Fruit fly (Drosophila melanogaster) whole organism, embryonic: ENCODE measurements around the gene CG42340.

Source experiments
- Awh ChIP-seq: fragments of 200-800 bp; sonication (Bioruptor generic); IDR thresholded peaks from 2 replicates; pipeline ENCODE4, ENCODE4 v1.3.6; 2022; ENCODE audit warnings: missing biosample characterization, missing genetic modification characterization
- CG11696 ChIP-seq: fragments of 200-800 bp; sonication (Bioruptor generic); IDR thresholded peaks from 2 replicates; pipeline ENCODE4 v1.3.6; 2022; ENCODE audit warnings: missing biosample characterization, missing genetic modification characterization
- CG12104 ChIP-seq: fragments of 200-800 bp; sonication (Bioruptor generic); optimal IDR thresholded peaks from 3 replicates; lab custom pipeline; 2016; ENCODE audit warnings: missing biosample characterization, missing genetic modification characterization
- CG12219 ChIP-seq: fragments of 200-800 bp; sonication (Bioruptor generic); optimal IDR thresholded peaks from 3 replicates; lab custom pipeline; 2018; ENCODE audit warnings: missing biosample characterization, mild to moderate bottlenecking, missing genetic modification characterization
- CG12391 ChIP-seq: fragments of 200-800 bp; sonication (Bioruptor generic); optimal IDR thresholded peaks from 3 replicates; lab custom pipeline; 2018; ENCODE audit warnings: missing biosample characterization, mild to moderate bottlenecking, missing genetic modification characterization, moderate library complexity
- CG13894 ChIP-seq: fragments of 200-800 bp; sonication (Bioruptor generic); optimal IDR thresholded peaks from 3 replicates; lab custom pipeline; 2018; ENCODE audit warnings: missing biosample characterization, mild to moderate bottlenecking, missing genetic modification characterization, moderate library complexity
- CG15696 ChIP-seq: fragments of 200-800 bp; sonication (Bioruptor generic); optimal IDR thresholded peaks from 2 replicates; lab custom pipeline; 2019; ENCODE audit warnings: missing biosample characterization, mild to moderate bottlenecking, missing genetic modification characterization, moderate library complexity
- CG16815 ChIP-seq: fragments of 200-800 bp; sonication (Bioruptor generic); optimal IDR thresholded peaks from 3 replicates; lab custom pipeline; 2017; ENCODE audit warnings: missing biosample characterization, mild to moderate bottlenecking, missing genetic modification characterization
- CG2889 ChIP-seq: fragments of 200-800 bp; sonication (Bioruptor generic); IDR thresholded peaks from 3 replicates; pipeline ENCODE4 v1.3.6; 2022; ENCODE audit warnings: missing biosample characterization, missing genetic modification characterization
- CG32767 ChIP-seq: fragments of 200-800 bp; sonication (Bioruptor generic); IDR thresholded peaks from 2 replicates; pipeline ENCODE4 v1.3.6; 2022; ENCODE audit warnings: missing biosample characterization, missing genetic modification characterization
- CG34422 ChIP-seq: fragments of 200-800 bp; sonication (Bioruptor generic); IDR thresholded peaks from 3 replicates; pipeline ENCODE4 v1.3.6; 2022; ENCODE audit warnings: missing biosample characterization, missing genetic modification characterization
- CG5953 ChIP-seq: fragments of 200-800 bp; sonication (Bioruptor generic); IDR thresholded peaks from 2 replicates; pipeline ENCODE4 v1.3.6; 2022; ENCODE audit warnings: missing biosample characterization, missing genetic modification characterization
- CG6272 ChIP-seq: fragments of 200-800 bp; sonication (Bioruptor generic); IDR thresholded peaks from 2 replicates; pipeline ENCODE4 v1.3.6; 2022; ENCODE audit warnings: missing biosample characterization, missing genetic modification characterization
- CG6654 ChIP-seq: fragments of 200-800 bp; sonication (Bioruptor generic); optimal IDR thresholded peaks from 2 replicates; lab custom pipeline; 2017; ENCODE audit warnings: missing biosample characterization, mild to moderate bottlenecking, missing genetic modification characterization
- CG7372 ChIP-seq: fragments of 200-800 bp; sonication (Bioruptor generic); IDR thresholded peaks from 2 replicates; pipeline ENCODE4 v1.3.6; 2022; ENCODE audit warnings: missing biosample characterization, missing genetic modification characterization
- CG8281 ChIP-seq: fragments of 200-800 bp; sonication (Bioruptor generic); optimal IDR thresholded peaks from 2 replicates; lab custom pipeline; 2018; ENCODE audit warnings: missing biosample characterization, mild to moderate bottlenecking, missing genetic modification characterization, moderate library complexity
- CG8924 ChIP-seq: fragments of 200-800 bp; optimal IDR thresholded peaks from 3 replicates; lab custom pipeline; 2019; ENCODE audit warnings: missing biosample characterization, mild to moderate bottlenecking, missing genetic modification characterization, moderate library complexity
- CG9797 ChIP-seq: fragments of 200-800 bp; sonication (Bioruptor generic); optimal IDR thresholded peaks from 3 replicates; lab custom pipeline; 2018; ENCODE audit warnings: missing biosample characterization, mild to moderate bottlenecking, missing genetic modification characterization
- CG9932 ChIP-seq: fragments of 200-800 bp; sonication (Bioruptor generic); IDR thresholded peaks from 2 replicates; pipeline ENCODE4 v1.3.6; 2022; ENCODE audit warnings: missing biosample characterization, missing genetic modification characterization
- Dp ChIP-seq: fragments of 200-800 bp; sonication (Bioruptor generic); optimal IDR thresholded peaks from 2 replicates; lab custom pipeline; 2018; ENCODE audit warnings: missing biosample characterization, mild to moderate bottlenecking, missing genetic modification characterization, moderate library complexity
- E2f1 ChIP-seq: fragments of 200-800 bp; sonication (Bioruptor generic); IDR thresholded peaks from 2 replicates; pipeline ENCODE4 v1.3.6; 2022; ENCODE audit warnings: missing biosample characterization, missing genetic modification characterization
- Fer3 ChIP-seq: fragments of 200-800 bp; sonication (Bioruptor generic); optimal IDR thresholded peaks from 2 replicates; lab custom pipeline; 2018; ENCODE audit warnings: missing biosample characterization, mild to moderate bottlenecking, missing genetic modification characterization, moderate library complexity
- Hr3 ChIP-seq: fragments of 200-800 bp; sonication (Bioruptor generic); optimal IDR thresholded peaks from 3 replicates; lab custom pipeline; 2016; ENCODE audit warnings: missing biosample characterization, missing genetic modification characterization
- Hr39 ChIP-seq: fragments of >200 bp; optimal IDR thresholded peaks from 2 replicates; lab custom pipeline; 2017
- Lim3 ChIP-seq: fragments of 200-800 bp; sonication (Bioruptor generic); IDR thresholded peaks from 2 replicates; pipeline ENCODE4 v1.3.6; 2022; ENCODE audit warnings: missing biosample characterization, missing genetic modification characterization
- MTF-1 ChIP-seq: fragments of 200-800 bp; sonication (Bioruptor generic); optimal IDR thresholded peaks from 2 replicates; lab custom pipeline; 2018; ENCODE audit warnings: missing biosample characterization, mild to moderate bottlenecking, missing genetic modification characterization, borderline replicate concordance
- Med ChIP-seq: fragments of 200-800 bp; sonication (Bioruptor generic); peaks from one replicate; lab custom pipeline; 2016; ENCODE audit warnings: missing biosample characterization, missing genetic modification characterization, mild to moderate bottlenecking, inconsistent platforms, moderate library complexity
- Mes4 ChIP-seq: fragments of 200-800 bp; sonication (Bioruptor generic); optimal IDR thresholded peaks from 2 replicates; lab custom pipeline; 2016; ENCODE audit warnings: missing biosample characterization, missing genetic modification characterization
- Ravus ChIP-seq: fragments of 200-800 bp; sonication (Bioruptor generic); IDR thresholded peaks from 2 replicates; pipeline ENCODE4 v1.3.6; 2022; ENCODE audit warnings: missing biosample characterization, missing genetic modification characterization
- Rx ChIP-seq: fragments of 200-800 bp; sonication (Bioruptor generic); IDR thresholded peaks from 2 replicates; pipeline ENCODE4 v1.3.6; 2022; ENCODE audit warnings: missing biosample characterization, missing genetic modification characterization
- Xrp1 ChIP-seq: fragments of 200-800 bp; sonication (Bioruptor generic); IDR thresholded peaks from 2 replicates; pipeline ENCODE4 v1.3.6; 2022; ENCODE audit warnings: missing biosample characterization, missing genetic modification characterization
- ab ChIP-seq: fragments of 200-800 bp; sonication (Bioruptor generic); optimal IDR thresholded peaks from 2 replicates; lab custom pipeline; 2016; ENCODE audit warnings: missing biosample characterization, missing genetic modification characterization
- amos ChIP-seq: fragments of 200-800 bp; sonication (Bioruptor generic); IDR thresholded peaks from 2 replicates; pipeline ENCODE4 v1.3.6; 2022; ENCODE audit warnings: missing biosample characterization, missing genetic modification characterization; ENCODE audit not compliant: partially characterized antibody
- ap ChIP-seq: fragments of 200-800 bp; sonication (Bioruptor generic); IDR thresholded peaks from 2 replicates; pipeline ENCODE4 v1.3.6; 2022; ENCODE audit warnings: missing biosample characterization, missing genetic modification characterization
- ash1 ChIP-seq: fragments of 200-800 bp; sonication (Bioruptor generic); optimal IDR thresholded peaks from 2 replicates; lab custom pipeline; 2018; ENCODE audit warnings: missing biosample characterization, mild to moderate bottlenecking, missing genetic modification characterization
- caup ChIP-seq: fragments of 200-800 bp; sonication (Bioruptor generic); optimal IDR thresholded peaks from 3 replicates; lab custom pipeline; 2017; ENCODE audit warnings: missing biosample characterization, mild to moderate bottlenecking, missing genetic modification characterization, moderate library complexity; ENCODE audit not compliant: severe bottlenecking
- dimm ChIP-seq: fragments of 200-800 bp; sonication (Bioruptor generic); IDR thresholded peaks from 2 replicates; pipeline ENCODE4 v1.3.6; 2022; ENCODE audit warnings: missing biosample characterization, missing genetic modification characterization
- dm ChIP-seq: fragments of 200-800 bp; sonication (Bioruptor generic); optimal IDR thresholded peaks from 3 replicates; lab custom pipeline; 2016; ENCODE audit warnings: missing biosample characterization, missing genetic modification characterization
- dysf ChIP-seq: fragments of 200-800 bp; sonication (Bioruptor generic); IDR thresholded peaks from 3 replicates; pipeline ENCODE4 v1.3.6; 2022; ENCODE audit warnings: missing biosample characterization, missing genetic modification characterization
- ems ChIP-seq: fragments of 200-800 bp; sonication (Bioruptor generic); optimal IDR thresholded peaks from 3 replicates; lab custom pipeline; 2016; ENCODE audit warnings: missing biosample characterization, missing genetic modification characterization
- gsb ChIP-seq: fragments of 200-800 bp; sonication (Bioruptor generic); IDR thresholded peaks from 2 replicates; pipeline ENCODE4 v1.3.6; 2022; ENCODE audit warnings: missing biosample characterization, missing genetic modification characterization
- gt ChIP-seq: fragments of 200-800 bp; sonication (Bioruptor generic); IDR thresholded peaks from 2 replicates; pipeline ENCODE4 v1.3.6; 2022; ENCODE audit warnings: missing biosample characterization, missing genetic modification characterization
- kay ChIP-seq: fragments of 200-800 bp; sonication (Bioruptor generic); optimal IDR thresholded peaks from 2 replicates; lab custom pipeline; 2016; ENCODE audit warnings: missing biosample characterization, missing genetic modification characterization
- maf-S ChIP-seq: fragments of 200-800 bp; sonication (Bioruptor generic); optimal IDR thresholded peaks from 2 replicates; lab custom pipeline; 2016; ENCODE audit warnings: missing biosample characterization, missing genetic modification characterization
- nerfin-2 ChIP-seq: fragments of 200-800 bp; sonication (Bioruptor generic); IDR thresholded peaks from 2 replicates; pipeline ENCODE4 v1.3.6; 2022; ENCODE audit warnings: missing biosample characterization, missing genetic modification characterization; ENCODE audit not compliant: partially characterized antibody
- prd ChIP-seq, 3 experiments: fragments of >200 bp in 2 of 3; fragments of 200-800 bp in 1 of 3; sonication (Bioruptor generic) in 1 of 3; optimal IDR thresholded peaks in 2 of 3; IDR thresholded peaks in 1 of 3; 2 replicates in 2 of 3; 3 replicates in 1 of 3; pipeline versions ENCODE4 v1.3.6 to Lab custom; 2017 to 2022; ENCODE audit warnings: missing biosample characterization in 1 of 3, missing genetic modification characterization in 1 of 3
- ro ChIP-seq: fragments of 200-800 bp; sonication (Bioruptor generic); IDR thresholded peaks from 2 replicates; pipeline ENCODE4 v1.3.6; 2022; ENCODE audit warnings: missing biosample characterization, missing genetic modification characterization
- slou ChIP-seq: fragments of 200-800 bp; sonication (Bioruptor generic); optimal IDR thresholded peaks from 3 replicates; lab custom pipeline; 2016; ENCODE audit warnings: missing biosample characterization, missing genetic modification characterization
- slp2 ChIP-seq: fragments of 200-800 bp; sonication (Bioruptor generic); optimal IDR thresholded peaks from 2 replicates; lab custom pipeline; 2016; ENCODE audit warnings: missing biosample characterization, missing genetic modification characterization
- twi ChIP-seq: fragments of 200-800 bp; optimal IDR thresholded peaks from 2 replicates; lab custom pipeline; 2019; ENCODE audit warnings: missing biosample characterization, mild to moderate bottlenecking, missing genetic modification characterization, moderate library complexity

The CG42340 gene

dm6 chrX:6549428-6550117, 25.4 kb upstream of the CG42340 start (continued):
- TF ChIP-seq Dp (GFP tag; lab: Kevin White, UChicago), result no peak
- peak; percentile 82 for TF ChIP-seq slou (GFP tag; lab: Kevin White, UChicago)
- no peak for TF ChIP-seq prd (optimal IDR thresholded peaks at IDR 0.05; lab: Kevin White, UChicago)
- peak; percentile 98 for TF ChIP-seq prd (GFP tag; IDR thresholded peaks at IDR 0.05; lab: Robert Waterston, UW)
- TF ChIP-seq CG5953 (GFP tag; lab: Robert Waterston, UW), result peak; percentile 85
- TF ChIP-seq CG8281, result peak; percentile 73
- peak; percentile 97 for TF ChIP-seq CG15696 (tag; lab: Kevin White, UChicago)
- peak; percentile 92 for TF ChIP-seq ap (GFP tag; lab: Robert Waterston, UW)
- TF ChIP-seq gsb (GFP tag; lab: Robert Waterston, UW), result peak; percentile 95
- TF ChIP-seq ash1, result peak; percentile 91
- no peak for TF ChIP-seq nerfin-2 (GFP tag; lab: Robert Waterston, UW)
- peak; percentile 36 for TF ChIP-seq CG9797 (GFP tag; lab: Kevin White, UChicago)
- peak; percentile 74 for TF ChIP-seq Lim3 (GFP tag; lab: Robert Waterston, UW)
- TF ChIP-seq maf-S (GFP tag; lab: Kevin White, UChicago), result peak; percentile 94
- peak; percentile 97 for TF ChIP-seq Fer3
- TF ChIP-seq dimm, result peak; percentile 84
- TF ChIP-seq gt (GFP tag; lab: Robert Waterston, UW), result peak; percentile 86
- no peak for TF ChIP-seq amos (GFP tag; lab: Robert Waterston, UW)
- peak; percentile 89 for TF ChIP-seq CG11696
- TF ChIP-seq Mes4 (GFP tag; lab: Kevin White, UChicago), result peak; percentile 89
- peak; percentile 94 for TF ChIP-seq Rx (GFP tag; lab: Robert Waterston, UW)
- TF ChIP-seq Hr39 (lab: Kevin White, UChicago), result no peak
- peak; percentile 85 for TF ChIP-seq ab
- peak; percentile 84 for TF ChIP-seq twi
- peak; percentile 96 for TF ChIP-seq CG7372 (GFP tag; lab: Robert Waterston, UW)
- peak; percentile 86 for TF ChIP-seq dm (GFP tag; lab: Kevin White, UChicago)
- TF ChIP-seq Ravus, result peak; percentile 89
- TF ChIP-seq ro (GFP tag; lab: Robert Waterston, UW), result peak; percentile 85
- peak; percentile 97 for TF ChIP-seq ems
- peak; percentile 97 for TF ChIP-seq dysf (GFP tag; lab: Robert Waterston, UW)
- TF ChIP-seq CG32767 (GFP tag; lab: Robert Waterston, UW), result peak; percentile 91
- TF ChIP-seq CG8924, result peak; percentile 94
- TF ChIP-seq CG9932, result peak; percentile 98
- peak; percentile 87 for TF ChIP-seq CG6654 (GFP tag; lab: Kevin White, UChicago)
- peak; percentile 92 for TF ChIP-seq CG12391 (tag; lab: Kevin White, UChicago)
- TF ChIP-seq Hr3 (GFP tag; lab: Kevin White, UChicago), result peak; percentile 86
- TF ChIP-seq CG34422 (GFP tag; lab: Robert Waterston, UW), result peak; percentile 97
- TF ChIP-seq E2f1 (GFP tag; lab: Robert Waterston, UW), result peak; percentile 94
- TF ChIP-seq CG2889 (GFP tag; lab: Robert Waterston, UW), result peak; percentile 93
- peak; percentile 93 for TF ChIP-seq slp2
- peak; percentile 100 for TF ChIP-seq Med (GFP tag; lab: Kevin White, UChicago)
- peak; percentile 97 for TF ChIP-seq caup (GFP tag; lab: Kevin White, UChicago)
- no peak for TF ChIP-seq kay (GFP tag; lab: Kevin White, UChicago)
- TF ChIP-seq MTF-1, result peak; percentile 92
- TF ChIP-seq CG12219 (GFP tag; lab: Kevin White, UChicago), result peak; percentile 96
- peak; percentile 92 for TF ChIP-seq CG6272 (GFP tag; lab: Robert Waterston, UW)
- TF ChIP-seq Xrp1 (GFP tag; lab: Robert Waterston, UW), result peak; percentile 97
- peak; percentile 96 for TF ChIP-seq CG13894
- peak; percentile 89 for TF ChIP-seq CG16815 (GFP tag; lab: Kevin White, UChicago)
- peak; percentile 94 for TF ChIP-seq CG12104 (GFP tag; lab: Kevin White, UChicago)
- TF ChIP-seq Awh (GFP tag; lab: Robert Waterston, UW), result peak; percentile 94
